Worm (Caenorhabditis elegans): ENCODE measurements around the gene acbp-7.

- TF ChIP-seq zip-2 (tag; optimal IDR thresholded peaks at IDR 0.05) (no peak), fos-1 (tag; optimal IDR thresholded peaks at IDR 0.05) (no peak), lin-13 (GFP tag; optimal IDR thresholded peaks at IDR 0.05) (no peak), F37D6.2 (tag; optimal IDR thresholded peaks at IDR 0.05) (no peak), mdl-1 (tag; optimal IDR thresholded peaks at IDR 0.05) (no peak), ces-1 (GFP tag; optimal IDR thresholded peaks at IDR 0.05) (no peak)
Observed at ce11 chrIII:4866762-4867161, 29.2 kb downstream of the acbp-7 start, which contains the start of gene C35D10.17.

Data from whole organism, L4 larva.